Worm (Caenorhabditis elegans) whole organism, L1 larva: ENCODE data around the gene txt-9.

ENCODE experiments used
- C04F5.9 ChIP-seq: sonication (generic microtip); optimal IDR thresholded peaks from 2 replicates; lab custom pipeline; 2016; ENCODE audit warnings: missing genetic modification characterization, missing compliant biosample characterization
- F16B12.6 ChIP-seq: fragments of 150-350 bp; optimal IDR thresholded peaks from 2 replicates; lab custom pipeline; 2014; ENCODE audit warnings: missing biosample characterization, missing genetic modification characterization
- blmp-1 ChIP-seq: fragments of 150-350 bp; optimal IDR thresholded peaks from 2 replicates; lab custom pipeline; 2014; ENCODE audit warnings: missing biosample characterization, missing genetic modification characterization
- ceh-63 ChIP-seq: fragments of 200-800 bp; sonication (Bioruptor generic); optimal IDR thresholded peaks from 2 replicates; lab custom pipeline; 2018; ENCODE audit warnings: mild to moderate bottlenecking, missing genetic modification characterization, missing compliant biosample characterization
- ceh-82 ChIP-seq, 3 experiments: fragments of 150-350 bp in 1 of 3; sonication (generic microtip) in 2 of 3; optimal IDR thresholded peaks; 2 replicates each; lab custom pipeline; 2014 to 2017; ENCODE audit warnings: missing biosample characterization in 3 of 3, missing genetic modification characterization in 3 of 3
- dpl-1 ChIP-seq, 3 experiments: fragments of 150-350 bp in 2 of 3; sonication (generic microtip) in 1 of 3; optimal IDR thresholded peaks; 2 replicates each; lab custom pipeline; 2014 to 2017; ENCODE audit warnings: missing biosample characterization in 3 of 3, missing genetic modification characterization in 3 of 3, missing genetic modification reagents in 3 of 3
- efl-1 ChIP-seq, 4 experiments: fragments of 150-350 bp; optimal IDR thresholded peaks in 3 of 4; peaks in 1 of 4; 1 replicate in 1 of 4; 2 replicates in 3 of 4; lab custom pipeline; 2014; ENCODE audit warnings: missing biosample characterization in 2 of 4, missing genetic modification characterization in 2 of 4, missing genetic modification reagents in 2 of 4
- egl-13 ChIP-seq: sonication (generic microtip); optimal IDR thresholded peaks from 2 replicates; lab custom pipeline; 2016; ENCODE audit warnings: missing genotype, missing genetic modification reagents, missing genetic modification characterization, missing compliant biosample characterization
- elt-2 ChIP-seq: sonication (generic microtip); optimal IDR thresholded peaks from 2 replicates; lab custom pipeline; 2016; ENCODE audit warnings: missing genetic modification characterization, mild to moderate bottlenecking, inconsistent platforms, missing compliant biosample characterization, missing genetic modification reagents
- fkh-10 ChIP-seq: sonication (generic microtip); optimal IDR thresholded peaks from 2 replicates; lab custom pipeline; 2017; ENCODE audit warnings: missing biosample characterization, missing genetic modification reagents, missing genetic modification characterization
- fkh-8 ChIP-seq: sonication (generic microtip); optimal IDR thresholded peaks from 2 replicates; lab custom pipeline; 2016; ENCODE audit warnings: mild to moderate bottlenecking, missing genetic modification characterization, missing compliant biosample characterization
- hlh-17 ChIP-seq: fragments of 200-800 bp; sonication (Bioruptor generic); optimal IDR thresholded peaks from 2 replicates; lab custom pipeline; 2018; ENCODE audit warnings: missing genetic modification characterization, mild to moderate bottlenecking, missing compliant biosample characterization, moderate library complexity, borderline replicate concordance
- lin-14 ChIP-seq: fragments of 200-800 bp; sonication (Bioruptor generic); optimal IDR thresholded peaks from 2 replicates; lab custom pipeline; 2018; ENCODE audit warnings: mild to moderate bottlenecking, missing genetic modification characterization, moderate library complexity, missing compliant biosample characterization
- lin-35 ChIP-seq, 2 experiments: fragments of 150-350 bp; optimal IDR thresholded peaks; 2 replicates each; lab custom pipeline; 2014; ENCODE audit warnings: missing biosample characterization in 2 of 2, missing genetic modification characterization in 2 of 2, missing genetic modification reagents in 2 of 2
- lir-3 ChIP-seq: sonication (generic microtip); optimal IDR thresholded peaks from 2 replicates; lab custom pipeline; 2016; ENCODE audit warnings: mild to moderate bottlenecking, missing genetic modification characterization, moderate library complexity, missing compliant biosample characterization; ENCODE audit not compliant: poor library complexity
- lsy-2 ChIP-seq, 2 experiments: fragments of 150-350 bp; optimal IDR thresholded peaks; 2 replicates each; lab custom pipeline; 2014; ENCODE audit warnings: missing biosample characterization in 2 of 2, missing genetic modification characterization in 2 of 2
- mab-9 ChIP-seq: fragments of 200-800 bp; sonication (Bioruptor generic); IDR thresholded peaks from 2 replicates; pipeline ENCODE4 v1.3.6; 2022; ENCODE audit warnings: missing genetic modification reagents, missing genetic modification characterization, missing compliant biosample characterization
- mdl-1 ChIP-seq, 2 experiments: fragments of 150-350 bp; optimal IDR thresholded peaks; 2 replicates each; lab custom pipeline; 2014 to 2017; ENCODE audit warnings: missing biosample characterization in 2 of 2, missing genetic modification characterization in 2 of 2, inconsistent platforms in 1 of 2
- mef-2 ChIP-seq: fragments of 150-350 bp; optimal IDR thresholded peaks from 2 replicates; lab custom pipeline; 2014; ENCODE audit warnings: missing biosample characterization, missing genetic modification characterization
- mep-1 ChIP-seq: fragments of 150-350 bp; optimal IDR thresholded peaks from 2 replicates; lab custom pipeline; 2014; ENCODE audit warnings: missing biosample characterization, missing genetic modification characterization
- nhr-12 ChIP-seq: sonication (generic microtip); optimal IDR thresholded peaks from 2 replicates; lab custom pipeline; 2017; ENCODE audit warnings: missing biosample characterization, missing genetic modification characterization
- nhr-237 ChIP-seq: fragments of 150-350 bp; optimal IDR thresholded peaks from 2 replicates; lab custom pipeline; 2014; ENCODE audit warnings: missing biosample characterization, missing genetic modification characterization
- nhr-71 ChIP-seq: sonication (generic microtip); optimal IDR thresholded peaks from 2 replicates; lab custom pipeline; 2016; ENCODE audit warnings: mild to moderate bottlenecking, missing genetic modification characterization, moderate library complexity, missing compliant biosample characterization
- pag-3 ChIP-seq: sonication (generic microtip); optimal IDR thresholded peaks from 2 replicates; lab custom pipeline; 2017; ENCODE audit warnings: missing genetic modification characterization, mild to moderate bottlenecking, missing compliant biosample characterization, antibody characterized with exemption, borderline replicate concordance; ENCODE audit not compliant: insufficient read depth
- pax-3 ChIP-seq: fragments of 200-800 bp; sonication (Bioruptor generic); optimal IDR thresholded peaks from 2 replicates; lab custom pipeline; 2018; ENCODE audit warnings: mild to moderate bottlenecking, missing genetic modification characterization, moderate library complexity, missing compliant biosample characterization
- skn-1 ChIP-seq: fragments of 150-350 bp; optimal IDR thresholded peaks from 2 replicates; lab custom pipeline; 2014; ENCODE audit warnings: missing biosample characterization, missing genetic modification characterization
- snu-23 ChIP-seq: sonication (generic microtip); optimal IDR thresholded peaks from 2 replicates; lab custom pipeline; 2016; ENCODE audit warnings: missing genetic modification characterization, missing compliant biosample characterization
- sox-4 ChIP-seq: sonication (generic microtip); optimal IDR thresholded peaks from 2 replicates; lab custom pipeline; 2016; ENCODE audit warnings: missing genetic modification characterization, missing compliant biosample characterization
- sup-37 ChIP-seq: fragments of 200-800 bp; sonication (Bioruptor generic); optimal IDR thresholded peaks from 2 replicates; lab custom pipeline; 2018; ENCODE audit warnings: mild to moderate bottlenecking, missing genetic modification characterization, missing compliant biosample characterization
- tbx-2 ChIP-seq: sonication (generic microtip); optimal IDR thresholded peaks from 2 replicates; lab custom pipeline; 2016; ENCODE audit warnings: missing genetic modification characterization, missing compliant biosample characterization
- tlp-1 ChIP-seq: fragments of 150-350 bp; optimal IDR thresholded peaks from 2 replicates; lab custom pipeline; 2014; ENCODE audit warnings: missing biosample characterization, missing genetic modification characterization
- unc-130 ChIP-seq: fragments of 150-350 bp; optimal IDR thresholded peaks from 2 replicates; lab custom pipeline; 2017; ENCODE audit warnings: missing biosample characterization, missing genetic modification characterization, inconsistent platforms
- unc-86 ChIP-seq: sonication (generic microtip); optimal IDR thresholded peaks from 2 replicates; lab custom pipeline; 2016; ENCODE audit warnings: missing genetic modification characterization, missing compliant biosample characterization
- zag-1 ChIP-seq: fragments of 150-350 bp; optimal IDR thresholded peaks from 2 replicates; lab custom pipeline; 2014; ENCODE audit warnings: missing biosample characterization, missing genetic modification characterization
- zip-4 ChIP-seq: fragments of 200-800 bp; sonication (Bioruptor generic); optimal IDR thresholded peaks from 2 replicates; lab custom pipeline; 2018; ENCODE audit warnings: mild to moderate bottlenecking, missing genetic modification characterization, moderate library complexity, missing compliant biosample characterization
- ztf-11 ChIP-seq, 2 experiments: sonication (generic microtip); optimal IDR thresholded peaks; 2 replicates each; lab custom pipeline; 2016 to 2017; ENCODE audit warnings: missing genetic modification characterization in 2 of 2, missing biosample characterization in 1 of 2, missing compliant biosample characterization in 1 of 2
- ztf-4 ChIP-seq: fragments of 150-350 bp; optimal IDR thresholded peaks from 2 replicates; lab custom pipeline; 2014; ENCODE audit warnings: missing biosample characterization, missing genetic modification characterization

txt-9 gene

DNA sequence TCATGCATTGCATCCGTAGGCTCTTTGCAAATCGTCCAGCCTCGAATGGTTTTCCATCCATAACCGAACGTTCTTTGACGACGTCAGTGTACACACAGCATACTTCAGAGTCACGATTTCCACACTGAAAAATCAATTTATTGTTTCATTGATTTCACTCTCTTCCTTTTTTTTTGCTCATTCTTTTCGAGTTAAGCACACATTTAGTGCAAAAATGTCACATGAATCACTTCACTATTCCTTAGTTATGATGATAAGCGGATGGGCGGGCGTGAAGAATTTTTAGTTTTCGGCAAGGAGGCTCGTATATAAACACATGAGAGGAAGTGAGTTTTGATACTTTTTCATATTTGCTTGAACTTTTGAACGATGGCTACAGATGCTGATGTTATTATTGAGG is at the start of gene txt-9:
Gene txt-9 (plus strand): TSS at position 336 of the 400 bp plus-strand sequence.
- peak in 1 of 2 experiments; percentile 13 for TF ChIP-seq lin-35 (GFP tag; optimal IDR thresholded peaks at IDR 0.05; lab: Kevin White, UChicago)
- peak; percentile 62 for TF ChIP-seq elt-2
- no peak for TF ChIP-seq nhr-12
- TF ChIP-seq zag-1: no peak

DNA sequence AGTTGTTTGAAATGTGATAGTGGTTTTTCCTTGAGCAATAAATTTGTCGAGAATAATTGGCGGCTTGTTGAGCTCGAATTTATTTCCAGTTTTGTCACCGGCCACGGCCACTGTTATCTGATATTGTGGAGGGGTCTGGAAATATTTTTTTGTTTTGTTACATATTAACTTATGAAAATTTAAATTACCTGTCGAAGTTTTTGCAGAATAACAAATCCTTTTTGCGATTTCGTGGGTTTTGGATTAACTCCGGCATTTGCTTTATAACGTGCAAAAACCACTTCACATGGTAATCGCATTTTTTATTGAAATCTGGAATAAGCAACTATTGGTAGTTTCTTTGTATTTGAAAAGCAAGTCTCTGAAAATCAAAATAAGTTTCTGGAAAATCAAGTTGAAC is 49.5 kb upstream of the txt-9 start, which contains the start of gene lrr-1:
Gene lrr-1 (minus strand): TSS at position 312 of the 400 bp plus-strand sequence.
- TF ChIP-seq efl-1 (optimal IDR thresholded peaks at IDR 0.05; lab: Kevin White, UChicago) (no peak), efl-1 (GFP tag; optimal IDR thresholded peaks at IDR 0.05 in 1 of 2; lab: Kevin White, UChicago) (peak in 1 of 2 experiments; percentile 53), zip-4 (GFP tag; lab: Kevin White, UChicago) (no peak), mef-2 (no peak), lsy-2 (tag; optimal IDR thresholded peaks at IDR 0.05; lab: Kevin White, UChicago) (no peak), sup-37 (GFP tag; lab: Kevin White, UChicago) (no peak), nhr-237 (tag; lab: Kevin White, UChicago) (no peak), unc-130 (tag; lab: Kevin White, UChicago) (no peak)
- TF ChIP-seq, all 84 proteins: peak for 1

DNA sequence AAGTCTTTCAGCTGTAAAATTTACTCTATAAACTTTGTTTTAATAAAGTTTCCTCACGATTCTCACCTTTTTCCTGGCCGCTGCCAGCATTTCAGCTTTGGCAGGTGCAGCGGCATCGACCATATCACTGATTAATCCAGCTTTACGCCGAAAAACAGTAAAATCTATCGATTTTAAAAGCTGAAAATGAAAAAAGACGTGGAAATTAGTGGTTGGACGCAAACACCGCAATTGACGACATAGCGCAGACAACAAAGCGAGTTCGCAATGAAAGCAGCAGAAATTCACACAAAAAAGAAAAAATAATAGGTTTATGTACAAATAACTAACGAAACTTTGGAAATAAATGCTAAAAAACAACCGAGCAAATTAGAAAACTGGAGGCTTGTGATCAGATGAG is 45.7 kb upstream of the txt-9 start, which contains the start of gene golg-2:
Gene golg-2 (minus strand): TSS at position 180 of the 400 bp plus-strand sequence.
- TF ChIP-seq lin-35 (GFP tag; optimal IDR thresholded peaks at IDR 0.05; lab: Kevin White, UChicago): peak in 1 of 2 experiments; percentile 55
- TF ChIP-seq lsy-2 (tag; optimal IDR thresholded peaks at IDR 0.05; lab: Kevin White, UChicago): peak; percentile 6 to 31
- TF ChIP-seq F16B12.6 (tag; lab: Kevin White, UChicago): peak; percentile 79
- TF ChIP-seq fkh-8: no peak
- peak; percentile 29 for TF ChIP-seq mep-1 (tag; lab: Kevin White, UChicago)
- TF ChIP-seq dpl-1 (GFP tag; optimal IDR thresholded peaks at IDR 0.05; lab: Kevin White, UChicago): peak in 1 of 3 experiments; percentile 42
- peak; percentile 20 for TF ChIP-seq blmp-1 (tag; lab: Kevin White, UChicago)
- no peak for TF ChIP-seq egl-13 (tag; lab: Kevin White, UChicago)
- no peak for TF ChIP-seq unc-86 (tag; lab: Kevin White, UChicago)
- TF ChIP-seq C04F5.9: no peak
- peak; percentile 10 to 33 for TF ChIP-seq efl-1 (optimal IDR thresholded peaks at IDR 0.05; lab: Kevin White, UChicago)
- TF ChIP-seq efl-1 (GFP tag; optimal IDR thresholded peaks at IDR 0.05 in 1 of 2; lab: Kevin White, UChicago): peak; percentile 38 to 84

DNA sequence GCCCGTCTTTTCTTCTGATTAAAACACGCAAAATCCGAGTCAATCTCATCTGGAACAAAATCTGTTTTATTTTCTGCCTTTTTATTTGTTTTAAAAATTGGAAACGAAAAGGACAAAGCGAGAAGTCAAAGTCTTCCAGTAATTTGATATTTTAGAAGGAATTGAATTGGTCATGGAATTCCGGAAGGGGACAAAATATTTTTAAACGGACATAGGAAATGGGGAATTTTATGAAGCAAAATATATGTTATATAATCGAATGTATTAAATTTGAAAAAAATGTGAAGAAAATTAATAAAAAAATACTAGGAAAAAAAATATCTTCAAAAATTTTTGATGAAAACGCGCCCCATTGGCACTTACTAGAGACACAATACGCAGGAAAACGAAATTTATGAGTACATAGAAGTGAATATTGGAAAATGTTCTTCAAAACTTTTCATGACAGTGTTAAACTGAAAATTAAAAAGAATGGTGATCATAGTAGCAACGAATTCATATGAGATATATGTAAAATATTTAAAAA is 44.9 kb upstream of the txt-9 start, which contains the start of gene F33G12.7:
Gene F33G12.7 (minus strand): TSS at position 51 of the 526 bp plus-strand sequence.
- no peak for TF ChIP-seq snu-23 (GFP tag; lab: Kevin White, UChicago)
- TF ChIP-seq lin-35 (GFP tag; optimal IDR thresholded peaks at IDR 0.05; lab: Kevin White, UChicago): peak in 1 of 2 experiments; percentile 50
- no peak for TF ChIP-seq F16B12.6 (tag; lab: Kevin White, UChicago)
- TF ChIP-seq egl-13 (tag; lab: Kevin White, UChicago): no peak
- TF ChIP-seq dpl-1 (GFP tag; optimal IDR thresholded peaks at IDR 0.05; lab: Kevin White, UChicago): peak in 2 of 3 experiments; percentile 16 to 59
- no peak for TF ChIP-seq mab-9
- TF ChIP-seq lin-14 (GFP tag; lab: Kevin White, UChicago): no peak
- TF ChIP-seq ztf-11 (tag; optimal IDR thresholded peaks at IDR 0.05; lab: Kevin White, UChicago): no peak
- TF ChIP-seq lsy-2 (tag; optimal IDR thresholded peaks at IDR 0.05; lab: Kevin White, UChicago): peak in 1 of 2 experiments; percentile 43
- TF ChIP-seq tlp-1 (tag; lab: Kevin White, UChicago): no peak
- no peak for TF ChIP-seq pag-3
- TF ChIP-seq mdl-1 (tag; optimal IDR thresholded peaks at IDR 0.05; lab: Kevin White, UChicago): no peak
- no peak for TF ChIP-seq tbx-2 (tag; lab: Kevin White, UChicago)
- peak in 1 of 2 experiments; percentile 22 for TF ChIP-seq efl-1 (optimal IDR thresholded peaks at IDR 0.05; lab: Kevin White, UChicago)
- TF ChIP-seq efl-1 (GFP tag; optimal IDR thresholded peaks at IDR 0.05 in 1 of 2; lab: Kevin White, UChicago): peak; percentile 46 to 84

DNA sequence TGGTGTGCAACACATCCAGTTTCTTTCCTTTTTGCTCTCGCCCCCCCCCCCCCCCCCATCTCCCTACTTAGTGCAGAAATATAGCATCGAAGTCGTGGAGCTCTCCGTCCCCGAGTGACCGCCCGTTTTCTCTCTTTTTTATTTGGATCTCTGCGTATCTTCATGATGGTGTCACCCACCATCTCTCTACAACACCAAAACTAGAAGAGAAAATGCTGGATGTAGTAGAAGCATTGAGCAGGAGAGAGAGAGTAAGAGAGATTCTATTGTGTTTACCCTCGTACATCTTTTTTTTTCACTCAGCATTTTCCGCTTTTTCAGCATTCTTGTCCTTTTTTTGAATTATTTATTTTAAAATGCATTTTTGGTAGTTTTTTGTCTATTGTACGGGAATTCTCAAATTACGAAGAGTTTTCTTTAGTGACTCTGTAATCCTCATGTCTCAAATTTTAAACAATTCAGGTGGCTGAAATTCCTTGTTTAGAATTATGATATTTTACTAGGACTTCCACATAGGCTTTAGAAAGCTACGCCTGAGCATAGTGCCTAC is 43.1 kb upstream of the txt-9 start:
- TF ChIP-seq elt-2 (no peak), pag-3 (no peak), fkh-8 (peak; percentile 36), ceh-82 (tag; optimal IDR thresholded peaks at IDR 0.05; lab: Kevin White, UChicago) (peak in 1 of 3 experiments; percentile 47), nhr-71 (tag; lab: Kevin White, UChicago) (peak; percentile 14), fkh-10 (peak; percentile 63), unc-86 (tag; lab: Kevin White, UChicago) (peak; percentile 57), hlh-17 (GFP tag; lab: Kevin White, UChicago) (no peak), C04F5.9 (no peak), skn-1 (tag; lab: Kevin White, UChicago) (no peak), ztf-4 (tag; lab: Kevin White, UChicago) (no peak), snu-23 (GFP tag; lab: Kevin White, UChicago) (peak; percentile 8), lir-3 (tag; lab: Kevin White, UChicago) (no peak), ceh-63 (GFP tag; lab: Kevin White, UChicago) (no peak), lsy-2 (tag; optimal IDR thresholded peaks at IDR 0.05; lab: Kevin White, UChicago) (peak in 1 of 2 experiments; percentile 28), mep-1 (tag; lab: Kevin White, UChicago) (peak; percentile 8), sox-4 (no peak), pax-3 (tag; lab: Kevin White, UChicago) (no peak), lin-14 (GFP tag; lab: Kevin White, UChicago) (peak; percentile 78), dpl-1 (GFP tag; optimal IDR thresholded peaks at IDR 0.05; lab: Kevin White, UChicago) (no peak), zip-4 (GFP tag; lab: Kevin White, UChicago) (no peak)
